Worm (Caenorhabditis elegans): ENCODE data around the gene C09G12.17.

Gene C09G12.17

DNA sequence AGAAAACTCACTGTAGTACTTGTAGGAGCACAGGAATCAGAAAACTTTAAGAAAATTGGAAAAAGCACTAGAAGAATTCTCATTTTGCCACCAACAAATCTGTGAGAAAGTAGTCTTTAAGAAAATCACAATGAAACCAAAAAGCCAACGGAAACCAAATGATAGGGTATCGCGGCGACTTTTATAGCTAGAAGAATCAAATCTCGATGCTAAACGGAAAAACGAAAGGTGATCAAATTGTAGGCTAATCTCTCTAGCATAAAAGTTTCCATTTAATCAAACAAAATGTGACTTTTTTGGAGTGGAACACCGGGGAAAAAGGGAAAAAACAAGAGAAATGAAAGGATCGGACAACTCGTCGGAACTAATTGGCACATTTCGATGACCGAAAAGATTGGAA is at the start of gene C09G12.17:
C09G12.17 (minus strand) TSS at position 101 of the 400 bp plus-strand sequence.
- TF ChIP-seq unc-62 (GFP tag; optimal IDR thresholded peaks at IDR 0.05), result no peak

DNA sequence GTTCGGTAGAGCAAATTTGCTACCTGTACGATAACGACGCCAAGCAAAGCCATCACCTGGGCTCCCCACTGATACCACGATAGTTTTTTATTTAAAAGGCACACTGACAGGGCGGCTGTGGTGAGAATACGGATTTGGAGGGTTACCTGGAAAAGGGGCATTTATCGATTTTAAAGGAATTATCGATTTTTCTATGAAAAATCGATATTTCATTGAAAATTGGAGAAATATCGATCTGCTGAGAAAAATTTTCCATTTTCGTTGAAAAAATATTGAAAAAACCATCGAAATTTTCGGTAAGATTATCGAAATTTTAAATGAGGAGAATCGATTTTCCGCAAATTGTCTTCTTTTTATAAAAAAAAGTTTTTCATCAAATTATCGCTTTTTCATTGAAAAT is 48.8 kb upstream of the C09G12.17 start:
- TF ChIP-seq unc-62 (GFP tag; optimal IDR thresholded peaks at IDR 0.05), result no peak

DNA sequence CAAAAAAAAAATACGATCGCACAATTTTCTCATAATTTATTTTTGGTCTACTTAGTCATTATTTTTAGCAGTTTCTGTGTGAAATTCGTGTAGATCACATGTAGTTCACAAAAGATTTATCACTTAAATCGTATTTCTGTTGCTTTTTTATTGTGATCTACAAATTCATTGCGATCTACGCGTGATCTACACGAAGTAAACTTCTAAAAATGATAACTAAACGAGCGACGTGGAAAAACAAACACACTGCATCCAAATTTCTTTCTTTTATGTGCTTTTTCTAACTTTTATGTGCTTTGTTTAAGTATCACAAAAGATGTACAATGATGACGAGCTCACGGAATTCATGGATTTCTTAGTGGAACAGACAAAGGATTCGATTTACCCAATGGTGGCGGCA is 43.6 kb upstream of the C09G12.17 start, which contains the start of gene B0212.3:
B0212.3 (plus strand) TSS at position 301 of the 400 bp plus-strand sequence.
- no peak for TF ChIP-seq unc-62 (GFP tag; optimal IDR thresholded peaks at IDR 0.05)

DNA sequence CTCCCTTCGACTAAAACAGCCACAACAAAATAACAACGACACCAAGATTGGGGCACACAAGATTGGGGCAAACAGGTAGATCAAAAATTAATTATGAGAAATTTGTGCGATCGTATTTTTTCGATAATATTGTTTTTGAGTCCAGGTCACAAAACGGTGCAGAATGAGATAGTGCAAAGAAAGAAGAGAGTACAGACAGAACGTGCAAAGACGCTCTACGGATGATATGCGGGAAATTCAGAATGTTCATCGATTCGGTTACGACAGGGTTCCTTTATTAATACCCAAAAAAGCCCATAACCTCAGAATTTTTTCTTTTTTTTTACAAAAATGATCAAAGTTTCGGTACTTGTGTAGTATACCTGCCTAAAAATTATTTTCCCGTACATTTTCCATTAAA is 43.0 kb upstream of the C09G12.17 start:
- no peak for TF ChIP-seq unc-62 (GFP tag; optimal IDR thresholded peaks at IDR 0.05)

DNA sequence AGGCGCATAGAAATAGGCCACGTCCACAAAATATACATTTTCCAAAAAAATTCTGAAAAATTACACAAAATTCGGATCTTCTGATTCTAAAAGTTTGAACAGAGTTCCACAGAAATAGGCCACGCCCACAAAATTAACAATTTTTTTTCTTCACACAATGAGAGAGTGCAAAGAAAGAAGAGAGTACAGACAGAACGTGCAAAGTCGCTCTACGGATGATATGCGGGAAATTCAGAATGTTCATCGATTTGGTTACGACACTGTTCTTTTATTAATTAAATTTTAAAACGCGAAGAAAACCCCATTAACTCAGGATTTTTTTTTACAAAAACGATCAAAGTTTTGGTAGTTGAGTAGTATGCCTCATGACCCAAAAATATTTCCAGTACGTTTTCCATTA is 36.7 kb upstream of the C09G12.17 start:
- no peak for TF ChIP-seq unc-62 (GFP tag; optimal IDR thresholded peaks at IDR 0.05)

DNA sequence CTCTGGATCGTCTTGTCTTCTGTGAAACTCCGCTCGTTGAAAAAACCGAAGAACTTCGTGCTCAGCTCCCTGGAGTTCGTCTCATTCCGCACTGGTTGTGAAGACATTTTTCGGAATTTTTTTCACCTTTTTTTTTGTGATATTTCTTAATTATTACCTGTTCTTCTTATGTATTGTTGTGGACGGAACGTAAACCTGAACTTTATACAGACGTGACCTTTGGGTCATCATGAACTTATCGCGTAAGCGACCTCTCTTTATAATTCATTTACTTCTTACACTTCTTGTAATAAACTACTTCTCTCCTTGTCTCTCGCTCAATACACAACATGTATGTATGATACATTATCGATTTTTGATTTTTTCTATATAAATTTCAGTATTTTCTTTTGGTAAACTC is 35.9 kb upstream of the C09G12.17 start, which contains the start of gene M57.1:
M57.1 (plus strand) TSS at position 301 of the 400 bp plus-strand sequence.
- no peak for TF ChIP-seq unc-62 (GFP tag; optimal IDR thresholded peaks at IDR 0.05)

DNA sequence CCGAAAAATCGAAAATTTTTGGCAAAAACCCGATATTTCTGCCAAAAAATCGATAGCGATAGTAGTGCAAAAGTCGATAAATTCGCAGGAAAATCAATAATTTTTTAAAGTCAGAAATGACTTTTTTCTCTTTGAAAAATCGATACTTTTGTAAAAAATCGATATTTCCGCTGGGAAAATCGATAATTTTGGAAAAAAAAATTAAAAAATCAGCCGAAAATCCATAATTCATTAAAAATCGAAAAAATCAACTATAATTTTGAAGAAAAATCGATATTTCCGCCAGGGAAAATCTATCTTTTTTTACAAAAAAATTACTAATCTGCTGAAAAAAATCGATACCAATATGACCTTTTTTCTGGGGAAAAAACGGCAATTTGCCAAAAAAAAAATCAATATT is 35.3 kb upstream of the C09G12.17 start:
- TF ChIP-seq unc-62 (GFP tag; optimal IDR thresholded peaks at IDR 0.05), result no peak

DNA sequence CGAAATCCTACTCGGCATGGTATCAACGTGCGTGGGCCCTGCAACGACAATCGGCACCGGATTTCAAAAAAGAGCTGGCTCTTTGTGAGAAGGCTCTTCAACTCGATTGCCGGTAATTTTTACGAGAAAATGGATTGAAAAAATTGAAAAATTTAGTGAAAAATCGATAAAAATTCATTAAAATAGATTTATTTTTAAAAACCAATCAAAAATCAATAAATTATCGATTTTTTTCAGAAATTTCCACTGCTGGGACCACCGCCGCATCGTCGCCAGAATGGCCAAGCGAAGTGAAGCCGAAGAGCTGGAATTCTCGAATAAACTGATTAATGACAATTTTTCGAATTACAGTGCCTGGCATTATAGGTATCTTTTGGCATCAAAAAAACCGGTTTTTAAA is 31.6 kb upstream of the C09G12.17 start:
- TF ChIP-seq unc-62 (GFP tag; optimal IDR thresholded peaks at IDR 0.05), result no peak

DNA sequence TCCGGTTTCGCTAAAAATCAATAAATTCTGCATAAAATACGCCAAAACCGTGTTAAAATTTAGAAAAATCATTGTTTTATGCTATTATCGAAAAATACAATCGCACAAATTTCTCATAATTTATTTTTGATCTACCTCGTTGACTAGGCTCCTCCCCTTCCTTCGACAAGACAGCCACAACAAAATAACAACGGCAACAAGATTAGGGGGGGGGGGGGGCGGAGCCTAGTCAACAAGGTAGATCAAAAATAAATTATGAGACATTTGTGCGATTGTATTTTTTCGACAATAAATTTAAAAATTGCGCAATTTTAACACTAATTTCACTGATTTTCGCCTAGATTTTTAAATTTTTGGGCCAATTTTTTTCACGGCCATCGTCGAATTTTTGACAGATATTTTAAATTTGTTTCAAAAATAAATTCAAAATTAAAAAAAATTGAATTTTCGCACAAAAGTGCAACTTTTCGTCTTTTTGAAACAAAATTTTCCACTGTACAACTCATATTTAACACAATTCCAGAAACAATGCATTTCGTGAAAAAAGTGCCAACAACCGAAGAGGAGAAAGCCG is 30.7 kb upstream of the C09G12.17 start, which contains the start of gene M57.2:
M57.2 (plus strand) TSS at position 524 of the 574 bp plus-strand sequence.
- TF ChIP-seq unc-62 (GFP tag; optimal IDR thresholded peaks at IDR 0.05), result no peak

DNA sequence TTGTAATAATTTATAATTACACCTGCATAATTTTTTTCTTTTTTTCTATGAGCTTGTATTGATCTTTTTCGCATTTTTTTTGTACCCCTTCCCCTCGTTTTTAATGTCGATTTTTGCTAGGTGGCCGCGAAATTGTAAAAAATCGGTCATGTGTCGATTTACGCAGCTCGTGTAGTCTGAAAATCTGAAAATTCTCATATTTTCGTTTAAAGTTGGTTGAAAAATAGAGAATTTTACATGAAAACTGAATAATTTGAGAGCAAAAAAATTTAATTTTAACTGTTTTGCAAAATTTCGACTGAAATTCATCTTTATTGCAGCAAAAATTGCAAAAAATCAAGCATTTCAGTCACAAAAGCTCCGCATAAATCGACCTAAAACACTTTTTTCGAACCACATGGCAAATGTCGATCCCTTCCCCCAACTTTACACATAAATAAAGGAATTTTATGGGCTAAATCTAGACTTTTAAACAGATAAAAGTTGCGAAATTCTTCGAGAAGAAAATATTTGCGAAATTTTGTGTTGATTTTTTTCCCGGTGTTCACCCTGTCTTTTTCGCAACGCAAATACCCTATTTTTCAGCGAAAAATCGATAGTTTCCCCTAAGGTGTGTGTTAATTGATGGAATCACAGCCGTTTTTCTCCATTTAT is 30.0 kb upstream of the C09G12.17 start:
- no peak for TF ChIP-seq unc-62 (GFP tag; optimal IDR thresholded peaks at IDR 0.05)

DNA sequence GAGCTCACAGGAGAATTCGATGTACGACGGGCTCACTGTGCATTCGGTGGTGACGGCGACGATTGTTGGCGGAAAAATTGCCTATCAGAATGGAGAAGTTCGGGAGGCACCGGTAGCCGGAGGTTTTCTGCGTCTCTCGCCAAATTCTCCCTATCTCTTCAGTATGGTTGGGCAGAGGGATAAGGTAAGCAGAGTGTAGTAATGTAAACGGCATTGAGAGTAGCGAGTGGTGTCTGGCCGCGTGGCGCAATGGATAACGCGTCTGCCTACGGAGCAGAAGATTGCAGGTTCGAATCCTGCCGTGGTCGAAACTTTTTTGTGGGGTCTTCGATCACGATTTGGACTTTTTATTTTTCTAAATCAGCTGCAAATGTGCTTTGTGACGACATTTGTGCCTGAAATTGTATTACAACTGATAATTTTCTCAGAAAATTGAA is 28.3 kb upstream of the C09G12.17 start:
- TF ChIP-seq unc-62 (GFP tag; optimal IDR thresholded peaks at IDR 0.05), result no peak

DNA sequence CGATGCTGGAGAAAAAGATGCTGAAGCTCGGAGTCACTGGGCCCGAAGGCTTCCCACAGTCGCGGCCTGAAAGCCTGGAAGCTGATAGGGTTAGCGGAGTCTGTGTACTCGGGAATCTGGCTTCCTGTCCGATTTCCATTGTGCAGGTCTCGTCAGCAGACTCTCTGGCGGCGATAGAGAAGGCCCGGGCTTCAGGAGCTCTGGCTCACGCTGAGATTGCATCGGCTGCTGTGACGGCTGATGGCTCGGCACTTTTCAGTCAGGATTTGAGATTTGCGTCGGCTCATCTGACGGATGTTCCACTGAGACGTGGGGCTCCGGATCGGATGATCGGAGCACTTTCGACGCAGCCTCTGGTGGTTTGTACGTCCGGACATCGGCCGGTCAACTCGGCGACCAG is 27.2 kb upstream of the C09G12.17 start:
- no peak for TF ChIP-seq unc-62 (GFP tag; optimal IDR thresholded peaks at IDR 0.05)

DNA sequence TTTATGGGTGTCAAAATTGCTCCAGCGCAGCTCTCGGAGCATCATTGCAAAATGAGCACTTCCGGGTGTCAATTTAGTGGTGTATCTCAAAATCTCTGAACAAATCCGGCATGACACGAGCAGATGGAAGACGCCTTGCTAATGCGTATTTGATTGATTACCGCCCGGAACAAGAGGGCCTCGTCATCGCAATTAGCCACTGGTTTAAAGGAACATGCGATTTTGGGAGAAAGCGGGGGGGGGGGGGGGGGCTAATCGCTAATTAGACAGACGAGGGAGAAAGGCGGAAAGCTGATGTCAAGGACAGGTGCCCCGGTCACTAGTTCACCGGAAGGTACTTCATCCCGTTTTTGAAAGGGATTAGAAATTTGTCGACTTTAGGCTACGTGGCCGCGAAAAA is 25.5 kb upstream of the C09G12.17 start:
- no peak for TF ChIP-seq unc-62 (GFP tag; optimal IDR thresholded peaks at IDR 0.05)

DNA sequence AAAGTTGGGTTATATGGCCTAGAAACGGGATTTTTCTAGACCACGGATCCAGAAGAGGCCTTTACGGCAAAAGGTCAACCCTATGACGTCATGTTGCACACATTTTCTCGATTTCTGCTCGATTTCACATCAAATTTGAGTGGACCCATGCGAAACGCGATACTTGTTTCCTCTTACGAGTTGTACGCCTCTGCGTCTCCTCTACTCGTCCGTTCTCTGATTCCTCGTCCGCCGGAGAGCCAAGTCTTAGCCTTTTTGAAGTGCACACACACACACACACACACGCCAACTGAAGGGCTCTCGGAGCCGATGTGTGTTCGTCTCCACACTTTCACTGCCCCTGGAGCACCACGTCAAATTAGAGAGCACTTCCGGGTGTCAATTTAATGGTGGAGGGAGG is 24.7 kb upstream of the C09G12.17 start:
- TF ChIP-seq unc-62 (GFP tag; optimal IDR thresholded peaks at IDR 0.05), result no peak

DNA sequence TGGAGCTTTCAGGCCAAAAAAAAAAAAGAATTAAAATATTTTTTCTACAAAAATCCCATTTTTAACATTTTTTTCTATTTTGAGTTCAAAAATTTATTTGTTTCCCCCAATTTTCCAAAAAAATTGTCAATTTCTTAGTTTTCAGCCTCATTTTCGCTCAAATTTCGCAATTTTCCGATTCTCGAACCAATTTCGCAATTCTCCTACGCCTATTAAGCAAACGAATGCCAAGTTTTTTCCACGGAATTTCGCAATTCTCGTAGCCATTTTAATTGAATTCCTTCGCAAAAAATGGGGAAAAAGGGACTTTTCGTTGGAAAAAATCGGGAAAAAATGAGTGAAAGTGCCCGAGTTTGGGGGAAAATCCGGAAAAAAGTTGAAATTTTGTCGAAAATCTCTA is 24.1 kb upstream of the C09G12.17 start:
- no peak for TF ChIP-seq unc-62 (GFP tag; optimal IDR thresholded peaks at IDR 0.05)

DNA sequence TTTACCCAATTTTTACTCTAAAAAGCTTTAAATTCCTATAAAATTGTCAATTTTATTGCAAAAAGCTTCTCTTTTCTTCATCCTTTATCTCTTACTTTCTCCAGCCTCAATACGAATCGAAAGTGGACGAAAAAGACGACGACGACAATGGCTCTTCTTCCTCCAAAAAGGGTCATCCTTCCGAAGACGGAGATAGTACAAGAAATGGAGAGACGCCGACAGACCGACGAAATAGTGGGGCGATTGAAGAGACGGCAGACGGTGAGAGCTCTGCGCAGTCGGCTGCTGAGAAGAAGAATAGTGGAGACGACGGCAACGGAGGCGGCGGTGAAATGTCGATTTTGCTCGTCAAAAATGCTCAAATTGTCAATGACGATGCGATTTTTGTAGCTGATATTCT is 23.1 kb upstream of the C09G12.17 start:
- TF ChIP-seq unc-62 (GFP tag; optimal IDR thresholded peaks at IDR 0.05), result no peak

DNA sequence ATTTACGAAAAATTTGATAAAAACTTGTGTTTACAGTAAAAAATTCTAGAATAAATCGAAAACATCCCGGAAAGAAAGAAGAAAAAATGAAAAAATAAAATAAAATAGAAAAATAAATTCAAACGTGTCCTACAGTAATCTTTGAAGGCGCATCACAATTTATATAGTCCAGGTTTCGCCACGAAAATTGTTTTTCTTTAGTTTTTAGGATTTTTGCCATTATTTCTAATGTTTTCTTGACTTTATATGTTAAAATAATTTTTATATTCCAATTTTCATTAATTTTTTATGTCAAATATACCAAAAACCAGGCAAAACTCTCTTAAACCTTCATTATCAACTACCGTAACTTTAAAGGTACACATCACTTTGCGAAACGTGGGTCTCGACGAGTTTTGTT is 21.3 kb upstream of the C09G12.17 start:
- TF ChIP-seq unc-62 (GFP tag; optimal IDR thresholded peaks at IDR 0.05), result no peak

Measured in whole organism, dauer.